Worm (Caenorhabditis elegans) whole organism, young adult: ENCODE measurements around the gene dec-7.

Source experiments
- F22D6.2 ChIP-seq: sonication (generic microtip); optimal IDR thresholded peaks from 2 replicates; lab custom pipeline; 2016; ENCODE audit warnings: mild to moderate bottlenecking, missing genetic modification characterization, missing compliant biosample characterization
- Y53F4B.3 ChIP-seq: fragments of 200-800 bp; sonication (Bioruptor generic); IDR thresholded peaks from 2 replicates; pipeline ENCODE4 v1.3.6; 2022; ENCODE audit warnings: missing genetic modification reagents, missing genetic modification characterization, missing compliant biosample characterization
- Y56A3A.18 ChIP-seq: fragments of 200-800 bp; sonication (Bioruptor generic); IDR thresholded peaks from 2 replicates; pipeline ENCODE4 v1.3.6; 2022; ENCODE audit warnings: missing genetic modification reagents, missing genetic modification characterization, missing compliant biosample characterization
- Y67H2A.10 ChIP-seq: fragments of 200-800 bp; sonication (Bioruptor generic); conservative IDR thresholded peaks from 2 replicates; pipeline ENCODE4 v1.3.6; 2022; ENCODE audit warnings: missing genetic modification reagents, missing genetic modification characterization, missing compliant biosample characterization
- Y79H2A.3 ChIP-seq: fragments of 200-800 bp; sonication (Bioruptor generic); conservative IDR thresholded peaks from 2 replicates; pipeline ENCODE4 v1.3.6; 2022; ENCODE audit warnings: missing genetic modification reagents, missing genetic modification characterization, missing compliant biosample characterization
- Y95B8A.8 ChIP-seq: fragments of 200-800 bp; sonication (Bioruptor generic); IDR thresholded peaks from 2 replicates; pipeline ENCODE4 v1.3.6; 2022; ENCODE audit warnings: missing genetic modification reagents, missing genetic modification characterization, missing compliant biosample characterization
- atf-7 ChIP-seq: sonication (generic microtip); optimal IDR thresholded peaks from 2 replicates; lab custom pipeline; 2017; ENCODE audit warnings: mild to moderate bottlenecking, missing genetic modification characterization, missing compliant biosample characterization
- attf-5 ChIP-seq: fragments of 200-800 bp; sonication (Bioruptor generic); optimal IDR thresholded peaks from 2 replicates; lab custom pipeline; 2018; ENCODE audit warnings: mild to moderate bottlenecking, missing genetic modification characterization, missing compliant biosample characterization
- bed-2 ChIP-seq: fragments of 200-800 bp; sonication (Bioruptor generic); IDR thresholded peaks from 2 replicates; pipeline ENCODE4 v1.3.6; 2022; ENCODE audit warnings: missing genetic modification reagents, missing genetic modification characterization, missing compliant biosample characterization
- ccch-3 ChIP-seq: fragments of 200-800 bp; sonication (Bioruptor generic); optimal IDR thresholded peaks from 2 replicates; lab custom pipeline; 2018; ENCODE audit warnings: mild to moderate bottlenecking, missing genetic modification characterization, missing compliant biosample characterization
- cebp-1 ChIP-seq, 2 experiments: fragments of 200-800 bp in 1 of 2; sonication (Bioruptor generic) in 1 of 2; sonication (generic microtip) in 1 of 2; IDR thresholded peaks in 1 of 2; optimal IDR thresholded peaks in 1 of 2; 2 replicates each; pipeline versions ENCODE4 v1.3.6 to Lab custom; 2017 to 2022; ENCODE audit warnings: missing compliant biosample characterization in 2 of 2, missing genetic modification characterization in 2 of 2, mild to moderate bottlenecking in 1 of 2, missing genetic modification reagents in 1 of 2, moderate library complexity in 1 of 2
- efl-1 ChIP-seq: fragments of 150-350 bp; optimal IDR thresholded peaks from 2 replicates; lab custom pipeline; 2014; ENCODE audit warnings: missing biosample characterization, missing genetic modification reagents, missing genetic modification characterization
- egl-18 ChIP-seq: fragments of 200-800 bp; sonication (Bioruptor generic); IDR thresholded peaks from 2 replicates; pipeline ENCODE4 v1.3.6; 2022; ENCODE audit warnings: missing genetic modification reagents, missing genetic modification characterization, missing compliant biosample characterization
- him-1 ChIP-seq: sonication (generic microtip); optimal IDR thresholded peaks from 2 replicates; lab custom pipeline; 2016; ENCODE audit warnings: missing genotype, missing genetic modification reagents, missing genetic modification characterization, missing compliant biosample characterization
- hlh-12 ChIP-seq: sonication (generic microtip); optimal IDR thresholded peaks from 2 replicates; lab custom pipeline; 2016; ENCODE audit warnings: missing genetic modification characterization, missing compliant biosample characterization
- hmg-20 ChIP-seq: fragments of 200-800 bp; sonication (Bioruptor generic); IDR thresholded peaks from 2 replicates; pipeline ENCODE4 v1.3.6; 2022; ENCODE audit warnings: missing genetic modification reagents, missing genetic modification characterization, missing compliant biosample characterization
- let-607 ChIP-seq, 2 experiments: fragments of 200-800 bp in 1 of 2; sonication (Bioruptor generic) in 1 of 2; sonication (generic microtip) in 1 of 2; optimal IDR thresholded peaks; 2 replicates each; lab custom pipeline; 2016 to 2018; ENCODE audit warnings: mild to moderate bottlenecking in 2 of 2, missing compliant biosample characterization in 2 of 2, missing genetic modification characterization in 2 of 2, moderate library complexity in 2 of 2, missing genotype in 1 of 2
- lin-40 ChIP-seq: sonication (generic microtip); optimal IDR thresholded peaks from 2 replicates; lab custom pipeline; 2016; ENCODE audit warnings: missing genetic modification characterization, mild to moderate bottlenecking, missing compliant biosample characterization, missing genotype, missing genetic modification reagents
- lin-54 ChIP-seq: fragments of 200-800 bp; sonication (Bioruptor generic); optimal IDR thresholded peaks from 2 replicates; lab custom pipeline; 2018; ENCODE audit warnings: mild to moderate bottlenecking, missing genetic modification characterization, missing compliant biosample characterization
- lsl-1 ChIP-seq: fragments of 200-800 bp; sonication (Bioruptor generic); optimal IDR thresholded peaks from 2 replicates; lab custom pipeline; 2018; ENCODE audit warnings: mild to moderate bottlenecking, missing genetic modification characterization, moderate library complexity, missing compliant biosample characterization
- nfya-1 ChIP-seq: sonication (generic microtip); optimal IDR thresholded peaks from 2 replicates; lab custom pipeline; 2017; ENCODE audit warnings: antibody characterized with exemption, missing compliant biosample characterization, missing genetic modification characterization, borderline replicate concordance; ENCODE audit not compliant: insufficient read depth
- nfyb-1 ChIP-seq: fragments of 200-800 bp; sonication (Bioruptor generic); IDR thresholded peaks from 2 replicates; pipeline ENCODE4 v1.3.6; 2022; ENCODE audit warnings: missing genetic modification reagents, missing genetic modification characterization, missing compliant biosample characterization
- nhr-27 ChIP-seq: fragments of 200-800 bp; sonication (Bioruptor generic); optimal IDR thresholded peaks from 2 replicates; lab custom pipeline; 2018; ENCODE audit warnings: mild to moderate bottlenecking, missing genetic modification characterization, moderate library complexity, missing compliant biosample characterization
- nhr-80 ChIP-seq: sonication (generic microtip); optimal IDR thresholded peaks from 2 replicates; lab custom pipeline; 2016; ENCODE audit warnings: missing genetic modification characterization, missing compliant biosample characterization
- rec-8 ChIP-seq, 2 experiments: sonication (generic microtip); optimal IDR thresholded peaks; 2 replicates each; lab custom pipeline; 2016; ENCODE audit warnings: mild to moderate bottlenecking in 2 of 2, missing genetic modification characterization in 2 of 2, missing genetic modification reagents in 2 of 2, missing genotype in 2 of 2, missing biosample characterization in 1 of 2, missing compliant biosample characterization in 1 of 2, moderate library complexity in 1 of 2
- snpc-1.1 ChIP-seq: sonication (generic microtip); optimal IDR thresholded peaks from 2 replicates; lab custom pipeline; 2017; ENCODE audit warnings: missing genetic modification characterization, mild to moderate bottlenecking, missing compliant biosample characterization, antibody characterized with exemption, moderate library complexity, missing genotype, missing genetic modification reagents; ENCODE audit not compliant: insufficient read depth
- snpc-4 ChIP-seq, 5 experiments: fragments of 150-350 bp in 1 of 5; sonication (generic microtip) in 4 of 5; optimal IDR thresholded peaks; 2 replicates each; lab custom pipeline; 2014 to 2018; ENCODE audit warnings: missing genetic modification characterization in 5 of 5, missing biosample characterization in 3 of 5, antibody characterized with exemption in 2 of 5, mild to moderate bottlenecking in 2 of 5, missing compliant biosample characterization in 2 of 5, missing genotype in 2 of 5, moderate library complexity in 2 of 5, missing genetic modification reagents in 1 of 5
- unc-62 ChIP-seq: fragments of 150-350 bp; optimal IDR thresholded peaks from 2 replicates; lab custom pipeline; 2014; ENCODE audit warnings: missing biosample characterization, missing genetic modification reagents, missing genetic modification characterization
- xnd-1 ChIP-seq: sonication (generic microtip); optimal IDR thresholded peaks from 2 replicates; lab custom pipeline; 2016; ENCODE audit warnings: missing genotype, missing genetic modification reagents, missing genetic modification characterization, missing compliant biosample characterization
- zfh-2 ChIP-seq: fragments of 200-800 bp; sonication (Bioruptor generic); conservative IDR thresholded peaks from 2 replicates; pipeline ENCODE4 v1.3.6; 2022; ENCODE audit warnings: missing genetic modification reagents, missing genetic modification characterization, missing compliant biosample characterization
- zim-3 ChIP-seq: sonication (generic microtip); optimal IDR thresholded peaks from 2 replicates; lab custom pipeline; 2017; ENCODE audit warnings: mild to moderate bottlenecking, missing genetic modification characterization, moderate library complexity, missing compliant biosample characterization

Gene dec-7

ce11 chrIII:9956665-9957401 is 24.6 kb downstream of the dec-7 start, which contains the start of gene alx-1:
alx-1 (plus strand) TSS chrIII:9957351.
- peak; percentile 97 for TF ChIP-seq cebp-1 (GFP tag; IDR thresholded peaks at IDR 0.05; lab: Robert Waterston, UW)
- peak; percentile 99 for TF ChIP-seq cebp-1 (tag; optimal IDR thresholded peaks at IDR 0.05; lab: Kevin White, UChicago)
- no peak for TF ChIP-seq snpc-1.1 (tag; lab: Kevin White, UChicago)
- TF ChIP-seq xnd-1 (tag; lab: Kevin White, UChicago) = no peak
- TF ChIP-seq snpc-4 (GFP tag; optimal IDR thresholded peaks at IDR 0.05; lab: Kevin White, UChicago) = no peak
- TF ChIP-seq snpc-4 (tag; optimal IDR thresholded peaks at IDR 0.05; lab: Kevin White, UChicago) = peak in 1 of 4 experiments; percentile 9
- TF ChIP-seq attf-5 (GFP tag; lab: Kevin White, UChicago) = peak; percentile 84
- TF ChIP-seq lin-40 = no peak
- no peak for TF ChIP-seq nfyb-1 (GFP tag; lab: Robert Waterston, UW)
- TF ChIP-seq nhr-80 (tag; lab: Kevin White, UChicago) = peak; percentile 54
- peak; percentile 6 for TF ChIP-seq unc-62 (GFP tag; lab: Kevin White, UChicago)

ce11 chrIII:9963447-9963846 is 31.2 kb downstream of the dec-7 start:
- TF ChIP-seq lin-54 (GFP tag; lab: Kevin White, UChicago) (no peak), atf-7 (tag; lab: Kevin White, UChicago) (peak; percentile 73), nfyb-1 (GFP tag; lab: Robert Waterston, UW) (0 out of 2 replicates have a peak, but pooled peaks have one; percentile 14)

- no peak for TF ChIP-seq nhr-80 (tag; lab: Kevin White, UChicago)
- TF ChIP-seq zfh-2 (GFP tag; lab: Robert Waterston, UW) = no peak
- TF ChIP-seq F22D6.2 (tag; lab: Kevin White, UChicago) = no peak
- TF ChIP-seq hmg-20 (GFP tag; lab: Robert Waterston, UW) = no peak
- TF ChIP-seq hlh-12 (tag; lab: Kevin White, UChicago) = no peak
- no peak for TF ChIP-seq nfyb-1 (GFP tag; lab: Robert Waterston, UW)
- no peak for TF ChIP-seq Y79H2A.3
- TF ChIP-seq efl-1 = no peak
- no peak for TF ChIP-seq Y67H2A.10
- no peak for TF ChIP-seq zim-3 (tag; lab: Kevin White, UChicago)
- no peak for TF ChIP-seq Y56A3A.18 (GFP tag; lab: Robert Waterston, UW)
- TF ChIP-seq rec-8 (tag; optimal IDR thresholded peaks at IDR 0.05; lab: Kevin White, UChicago) = no peak
- no peak for TF ChIP-seq egl-18 (GFP tag; lab: Robert Waterston, UW)
- no peak for TF ChIP-seq bed-2 (GFP tag; lab: Robert Waterston, UW)
- no peak for TF ChIP-seq nfya-1 (tag; lab: Kevin White, UChicago)
- no peak for TF ChIP-seq lin-54 (GFP tag; lab: Kevin White, UChicago)
- TF ChIP-seq Y95B8A.8 = no peak
- no peak for TF ChIP-seq him-1 (tag; lab: Kevin White, UChicago)
- TF ChIP-seq, all 124 proteins: peak for 0
Measured at ce11 chrIII:9964416-9964815, 32.2 kb downstream of the dec-7 start.

ce11 chrIII:9965444-9965843 is 33.2 kb downstream of the dec-7 start:
- TF ChIP-seq unc-62 (GFP tag; lab: Kevin White, UChicago) (peak; percentile 72), lsl-1 (GFP tag; lab: Kevin White, UChicago) (no peak)

ce11 chrIII:9969371-9969770 is 37.2 kb downstream of the dec-7 start:
- no peak for TF ChIP-seq let-607 (tag; optimal IDR thresholded peaks at IDR 0.05; lab: Kevin White, UChicago)
- no peak for TF ChIP-seq nhr-27
- TF ChIP-seq him-1 (tag; lab: Kevin White, UChicago) = no peak
- TF ChIP-seq xnd-1 (tag; lab: Kevin White, UChicago) = no peak
- no peak for TF ChIP-seq ccch-3 (GFP tag; lab: Kevin White, UChicago)
- no peak for TF ChIP-seq Y53F4B.3 (GFP tag; lab: Robert Waterston, UW)
